Worm (Caenorhabditis elegans): ENCODE results near the gene C27H5.6.

DNA sequence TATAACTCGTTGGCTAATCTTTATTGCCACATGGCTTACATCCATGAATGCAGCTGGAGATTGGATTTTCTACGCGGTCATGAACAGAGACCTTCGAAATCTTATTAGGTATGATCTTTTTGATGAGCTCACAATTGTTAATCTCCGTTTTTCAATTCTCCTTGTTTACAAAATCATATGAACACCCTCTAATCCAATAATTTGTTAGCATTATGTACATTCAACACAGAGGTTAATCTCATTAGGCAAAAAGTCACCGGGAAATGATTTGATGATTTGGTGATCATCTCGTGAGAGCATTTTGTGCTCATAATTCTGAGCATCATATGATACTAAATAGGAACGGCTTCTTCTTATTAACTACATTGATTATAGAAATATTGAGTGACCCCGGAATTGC lies 40.8 kb downstream of the C27H5.6 start:
- TF ChIP-seq nhr-11 (tag; optimal IDR thresholded peaks at IDR 0.05): no peak
- TF ChIP-seq unc-62 (GFP tag; optimal IDR thresholded peaks at IDR 0.05 in 1 of 2): no peak
- no peak for TF ChIP-seq unc-62 (tag; optimal IDR thresholded peaks at IDR 0.05)
- no peak for TF ChIP-seq nhr-28 (tag; optimal IDR thresholded peaks at IDR 0.05)
- TF ChIP-seq ceh-20 (GFP tag; IDR thresholded peaks at IDR 0.05): no peak
- no peak for TF ChIP-seq ztf-11 (tag; optimal IDR thresholded peaks at IDR 0.05)
- TF ChIP-seq attf-4 (tag; optimal IDR thresholded peaks at IDR 0.05): no peak
- no peak for TF ChIP-seq skn-1 (tag; optimal IDR thresholded peaks at IDR 0.05)
- TF ChIP-seq zag-1 (tag; optimal IDR thresholded peaks at IDR 0.05): no peak
- TF ChIP-seq Y105C5A.15 (GFP tag; IDR thresholded peaks at IDR 0.05): no peak
- TF ChIP-seq ZK337.2 (GFP tag; IDR thresholded peaks at IDR 0.05): no peak
- TF ChIP-seq ceh-82 (tag; optimal IDR thresholded peaks at IDR 0.05): no peak
- TF ChIP-seq ZK546.5 (tag; optimal IDR thresholded peaks at IDR 0.05): no peak
- TF ChIP-seq hlh-11 (tag; optimal IDR thresholded peaks at IDR 0.05): no peak
- no peak for TF ChIP-seq mep-1 (tag; optimal IDR thresholded peaks at IDR 0.05)

All from whole organism, L4 larva.